4 fruit fly cellular contexts compared by ENCODE assay signal in genomic region chr3L:11549432-11549831, dm6.
TF ChIP-seq lines count a peak whose summit lies in the region.

No protein-coding gene starts in this region.

- TF ChIP-seq CTCF in whole organism, embryonic (GFP tag; optimal IDR thresholded peaks at IDR 0.05; lab: Kevin White, UChicago) = no peak

TF ChIP-seq in whole organism, adult, 20 proteins besides CTCF, POLR2A, EP300 and RAD21:
- no peak for TF ChIP-seq pad (GFP tag; optimal IDR thresholded peaks at IDR 0.05; lab: Kevin White, UChicago)
- TF ChIP-seq Clk (GFP tag; optimal IDR thresholded peaks at IDR 0.05; lab: Kevin White, UChicago) = no peak
- no peak for TF ChIP-seq Mnt (GFP tag; optimal IDR thresholded peaks at IDR 0.05; lab: Kevin White, UChicago)
- no peak for TF ChIP-seq CG33017 (tag; optimal IDR thresholded peaks at IDR 0.05; lab: Kevin White, UChicago)
- TF ChIP-seq Crg-1 (GFP tag; optimal IDR thresholded peaks at IDR 0.05; lab: Kevin White, UChicago) = no peak
- peak; percentile 59 for TF ChIP-seq tj (GFP tag; optimal IDR thresholded peaks at IDR 0.05; lab: Kevin White, UChicago)
- TF ChIP-seq CG7101 (tag; optimal IDR thresholded peaks at IDR 0.05; lab: Kevin White, UChicago) = no peak
- no peak for TF ChIP-seq ovo (GFP tag; optimal IDR thresholded peaks at IDR 0.05; lab: Kevin White, UChicago)
- no peak for TF ChIP-seq kay (GFP tag; lab: Kevin White, UChicago; ENCODE audit: borderline replicate concordance)

TF ChIP-seq in whole organism, embryonic, 481 proteins besides CTCF, POLR2A, EP300 and RAD21:
- TF ChIP-seq CG6654 (GFP tag; optimal IDR thresholded peaks at IDR 0.05; lab: Kevin White, UChicago) = no peak
- TF ChIP-seq chif (GFP tag; optimal IDR thresholded peaks at IDR 0.05; lab: Kevin White, UChicago) = no peak
- TF ChIP-seq Nf-YC (tag; optimal IDR thresholded peaks at IDR 0.05; lab: Kevin White, UChicago) = no peak
- TF ChIP-seq Drgx (GFP tag; IDR thresholded peaks at IDR 0.05; lab: Robert Waterston, UW) = 0 out of 2 replicates have a peak, but pooled peaks have one; percentile 28
- no peak for TF ChIP-seq zen2 (GFP tag; IDR thresholded peaks at IDR 0.05; lab: Robert Waterston, UW; ENCODE audit: partially characterized antibody)
- no peak for TF ChIP-seq NK7.1 (GFP tag; optimal IDR thresholded peaks at IDR 0.05; lab: Kevin White, UChicago)
- no peak for TF ChIP-seq disco-r (GFP tag; optimal IDR thresholded peaks at IDR 0.05; lab: Kevin White, UChicago)
- no peak for TF ChIP-seq Sry-β (GFP tag; optimal IDR thresholded peaks at IDR 0.05; lab: Kevin White, UChicago)
- no peak for TF ChIP-seq bcd (GFP tag; optimal IDR thresholded peaks at IDR 0.05; lab: Kevin White, UChicago)
- peak; percentile 74 for TF ChIP-seq Hr39 (optimal IDR thresholded peaks at IDR 0.05; lab: Kevin White, UChicago)
- no peak for TF ChIP-seq CG14710 (tag; optimal IDR thresholded peaks at IDR 0.05; lab: Kevin White, UChicago)
- TF ChIP-seq Poxn (GFP tag; IDR thresholded peaks at IDR 0.05; lab: Robert Waterston, UW) = no peak
- no peak for TF ChIP-seq caup (GFP tag; optimal IDR thresholded peaks at IDR 0.05; lab: Kevin White, UChicago; ENCODE audit: severe bottlenecking)
- TF ChIP-seq ap (GFP tag; IDR thresholded peaks at IDR 0.05; lab: Robert Waterston, UW) = no peak
- TF ChIP-seq ci (GFP tag; IDR thresholded peaks at IDR 0.05; lab: Robert Waterston, UW) = 0 out of 3 replicates have a peak, but pooled peaks have one; percentile 24
- no peak for TF ChIP-seq wek (GFP tag; optimal IDR thresholded peaks at IDR 0.05; lab: Kevin White, UChicago)
- TF ChIP-seq CG8089 (GFP tag; optimal IDR thresholded peaks at IDR 0.05; lab: Kevin White, UChicago) = no peak

TF ChIP-seq in whole organism, prepupa, 60 proteins besides CTCF, POLR2A, EP300 and RAD21 (continues in another document):
- TF ChIP-seq net (GFP tag; optimal IDR thresholded peaks at IDR 0.05; lab: Kevin White, UChicago) (no peak), CG8319 (GFP tag; optimal IDR thresholded peaks at IDR 0.05; lab: Kevin White, UChicago) (no peak), Smox (GFP tag; optimal IDR thresholded peaks at IDR 0.05; lab: Kevin White, UChicago) (no peak), CG10631 (GFP tag; optimal IDR thresholded peaks at IDR 0.05; lab: Kevin White, UChicago) (no peak), Eip78C (GFP tag; lab: Kevin White, UChicago) (peak; percentile 11), CG11294 (GFP tag; IDR thresholded peaks at IDR 0.05; lab: Robert Waterston, UW) (no peak), CG32006 (GFP tag; optimal IDR thresholded peaks at IDR 0.05; lab: Kevin White, UChicago) (no peak), fd59A (GFP tag; optimal IDR thresholded peaks at IDR 0.05; lab: Kevin White, UChicago) (no peak), CG6808 (GFP tag; optimal IDR thresholded peaks at IDR 0.05; lab: Kevin White, UChicago) (no peak), CG6276 (GFP tag; optimal IDR thresholded peaks at IDR 0.05; lab: Kevin White, UChicago) (peak; percentile 22), CG8119 (GFP tag; IDR thresholded peaks at IDR 0.05; lab: Robert Waterston, UW) (peak; percentile 55; the same call in 2 of the 3 replicates), CG6854 (GFP tag; optimal IDR thresholded peaks at IDR 0.05; lab: Kevin White, UChicago) (no peak), cyc (GFP tag; optimal IDR thresholded peaks at IDR 0.05; lab: Kevin White, UChicago) (no peak), CG11902 (GFP tag; optimal IDR thresholded peaks at IDR 0.05; lab: Kevin White, UChicago) (no peak), CG31627 (GFP tag; optimal IDR thresholded peaks at IDR 0.05; lab: Kevin White, UChicago) (no peak), CG1621 (tag; optimal IDR thresholded peaks at IDR 0.05; lab: Kevin White, UChicago) (no peak), Lpt (GFP tag; optimal IDR thresholded peaks at IDR 0.05; lab: Kevin White, UChicago) (no peak), CG6792 (GFP tag; optimal IDR thresholded peaks at IDR 0.05; lab: Kevin White, UChicago) (no peak), eg (GFP tag; IDR thresholded peaks at IDR 0.05; lab: Robert Waterston, UW) (peak; percentile 61; the same call in 2 of the 3 replicates), CG8632 (GFP tag; optimal IDR thresholded peaks at IDR 0.05; lab: Kevin White, UChicago) (no peak), CG11762 (GFP tag; optimal IDR thresholded peaks at IDR 0.05; lab: Kevin White, UChicago; ENCODE audit: insufficient read depth) (no peak), Met (GFP tag; optimal IDR thresholded peaks at IDR 0.05; lab: Kevin White, UChicago) (no peak), dac (GFP tag; optimal IDR thresholded peaks at IDR 0.05; lab: Kevin White, UChicago) (no peak), Ets21C (GFP tag; optimal IDR thresholded peaks at IDR 0.05; lab: Kevin White, UChicago) (no peak), achi (GFP tag; optimal IDR thresholded peaks at IDR 0.05; lab: Kevin White, UChicago) (no peak), Hr38 (GFP tag; optimal IDR thresholded peaks at IDR 0.05; lab: Kevin White, UChicago) (no peak), CG10669 (GFP tag; optimal IDR thresholded peaks at IDR 0.05; lab: Kevin White, UChicago) (no peak), CG34406 (GFP tag; optimal IDR thresholded peaks at IDR 0.05; lab: Kevin White, UChicago) (no peak), Blimp-1 (GFP tag; optimal IDR thresholded peaks at IDR 0.05; lab: Kevin White, UChicago) (no peak), acj6 (GFP tag; optimal IDR thresholded peaks at IDR 0.05; lab: Kevin White, UChicago) (no peak), Gug (GFP tag; IDR thresholded peaks at IDR 0.05; lab: Robert Waterston, UW) (peak; percentile 13; the same call in 1 of the 2 replicates), OdsH (GFP tag; optimal IDR thresholded peaks at IDR 0.05; lab: Kevin White, UChicago) (no peak), Eip93F (GFP tag; optimal IDR thresholded peaks at IDR 0.05; lab: Kevin White, UChicago) (no peak), Sox15 (GFP tag; optimal IDR thresholded peaks at IDR 0.05; lab: Kevin White, UChicago) (no peak), salr (GFP tag; optimal IDR thresholded peaks at IDR 0.05; lab: Kevin White, UChicago) (no peak)

TF ChIP-seq in whole organism, pupa, 21 proteins besides CTCF, POLR2A, EP300 and RAD21:
- TF ChIP-seq CG32121 (GFP tag; IDR thresholded peaks at IDR 0.05; lab: Robert Waterston, UW) (no peak), Ets98B (GFP tag; IDR thresholded peaks at IDR 0.05; lab: Robert Waterston, UW) (peak; percentile 51), fd96Ca (GFP tag; IDR thresholded peaks at IDR 0.05; lab: Robert Waterston, UW) (0 out of 3 replicates have a peak, but pooled peaks have one; percentile 37), CG14655 (GFP tag; optimal IDR thresholded peaks at IDR 0.05; lab: Kevin White, UChicago) (no peak), CG13204 (GFP tag; optimal IDR thresholded peaks at IDR 0.05; lab: Kevin White, UChicago) (no peak), CG17806 (tag; optimal IDR thresholded peaks at IDR 0.05; lab: Kevin White, UChicago) (no peak), CG12605 (GFP tag; IDR thresholded peaks at IDR 0.05; lab: Robert Waterston, UW) (peak; percentile 58), Snoo (tag; optimal IDR thresholded peaks at IDR 0.05; lab: Kevin White, UChicago) (no peak), rn (GFP tag; IDR thresholded peaks at IDR 0.05; lab: Robert Waterston, UW) (no peak), Pif1A (GFP tag; optimal IDR thresholded peaks at IDR 0.05; lab: Kevin White, UChicago) (no peak), CG8159 (tag; optimal IDR thresholded peaks at IDR 0.05; lab: Kevin White, UChicago) (no peak)
